Worm (Caenorhabditis elegans) whole organism, L4 larva: ENCODE data around the gene ZK430.5.
A peak's percentile ranks its signal among the peaks of the same experiment; 100 is the strongest.

Experiments
- F10B5.3 ChIP-seq: sonication (generic microtip); optimal IDR thresholded peaks from 2 replicates; lab custom pipeline; 2016; ENCODE audit warnings: mild to moderate bottlenecking, missing genetic modification characterization, missing compliant biosample characterization
- F44E2.7 ChIP-seq: fragments of 200-800 bp; sonication (Bioruptor generic); IDR thresholded peaks from 2 replicates; pipeline ENCODE4 v2.1.2; 2022; ENCODE audit warnings: missing genetic modification characterization, missing compliant biosample characterization
- R02D3.7 ChIP-seq: fragments of 150-350 bp; sonication (generic microtip); optimal IDR thresholded peaks from 3 replicates; lab custom pipeline; 2014; ENCODE audit warnings: missing biosample characterization, missing genetic modification characterization
- Y105C5A.15 ChIP-seq: fragments of 200-800 bp; sonication (Bioruptor generic); IDR thresholded peaks from 2 replicates; pipeline ENCODE4 v1.3.6; 2022; ENCODE audit warnings: missing genetic modification characterization, missing compliant biosample characterization
- Y48G9A.11 ChIP-seq: fragments of 200-800 bp; sonication (Bioruptor generic); IDR thresholded peaks from 2 replicates; pipeline ENCODE4 v1.3.6; 2022; ENCODE audit warnings: missing genetic modification reagents, missing genetic modification characterization, missing compliant biosample characterization
- ZK546.5 ChIP-seq, 2 experiments: sonication (generic microtip); optimal IDR thresholded peaks; 2 replicates each; lab custom pipeline; 2017; ENCODE audit warnings: missing biosample characterization in 2 of 2, missing genetic modification characterization in 2 of 2
- aha-1 ChIP-seq: fragments of 150-350 bp; peaks from one replicate; lab custom pipeline; 2014; ENCODE audit warnings: missing biosample characterization, missing genetic modification characterization
- ceh-44 ChIP-seq: fragments of 200-800 bp; sonication (Bioruptor generic); IDR thresholded peaks from 2 replicates; pipeline ENCODE4 v1.3.6; 2022; ENCODE audit warnings: missing genetic modification reagents, missing genetic modification characterization, missing compliant biosample characterization
- ceh-82 ChIP-seq: sonication (generic microtip); optimal IDR thresholded peaks from 2 replicates; lab custom pipeline; 2017; ENCODE audit warnings: missing biosample characterization, missing genetic modification characterization
- ces-1 ChIP-seq: fragments of 150-350 bp; sonication (generic microtip); optimal IDR thresholded peaks from 4 replicates; lab custom pipeline; 2014; ENCODE audit warnings: missing biosample characterization, missing genetic modification reagents, missing genetic modification characterization
- cey-2 ChIP-seq: sonication (generic microtip); optimal IDR thresholded peaks from 3 replicates; lab custom pipeline; 2017; ENCODE audit warnings: missing genetic modification characterization, mild to moderate bottlenecking, missing compliant biosample characterization, antibody characterized with exemption, borderline replicate concordance; ENCODE audit not compliant: insufficient read depth
- ctbp-1 ChIP-seq: fragments of 200-800 bp; sonication (Bioruptor generic); IDR thresholded peaks from 2 replicates; pipeline ENCODE4 v1.3.6; 2022; ENCODE audit warnings: missing genetic modification reagents, missing genetic modification characterization, missing compliant biosample characterization
- daf-16 ChIP-seq, 3 experiments: sonication (generic microtip); optimal IDR thresholded peaks; 2 replicates each; lab custom pipeline; 2016 to 2017; ENCODE audit warnings: missing genetic modification characterization in 3 of 3, missing genetic modification reagents in 3 of 3, mild to moderate bottlenecking in 2 of 3, missing compliant biosample characterization in 2 of 3, missing biosample characterization in 1 of 3, moderate library complexity in 1 of 3
- dmd-9 ChIP-seq: fragments of 200-800 bp; sonication (Bioruptor generic); IDR thresholded peaks from 2 replicates; pipeline ENCODE4 v1.3.6; 2022; ENCODE audit warnings: missing genetic modification reagents, missing genetic modification characterization, missing compliant biosample characterization
- dpl-1 ChIP-seq: fragments of 150-350 bp; optimal IDR thresholded peaks from 2 replicates; lab custom pipeline; 2014; ENCODE audit warnings: missing biosample characterization, missing genetic modification reagents, missing genetic modification characterization
- dve-1 ChIP-seq: sonication (generic microtip); optimal IDR thresholded peaks from 2 replicates; lab custom pipeline; 2017; ENCODE audit warnings: antibody characterized with exemption, mild to moderate bottlenecking, missing genetic modification characterization, missing compliant biosample characterization; ENCODE audit not compliant: insufficient read depth
- hmg-1.1 ChIP-seq: fragments of 200-800 bp; sonication (Bioruptor generic); IDR thresholded peaks from 2 replicates; pipeline ENCODE4 v1.3.6; 2022; ENCODE audit warnings: missing genetic modification reagents, missing genetic modification characterization, missing compliant biosample characterization
- jun-1 ChIP-seq: fragments of 150-350 bp; optimal IDR thresholded peaks from 2 replicates; lab custom pipeline; 2014; ENCODE audit warnings: missing biosample characterization, missing genetic modification reagents, missing genetic modification characterization
- lim-7 ChIP-seq: fragments of 200-800 bp; sonication (Bioruptor generic); IDR thresholded peaks from 2 replicates; pipeline ENCODE4 v1.3.6; 2022; ENCODE audit warnings: missing genetic modification characterization, missing compliant biosample characterization
- lin-29 ChIP-seq: fragments of 200-800 bp; sonication (Bioruptor generic); IDR thresholded peaks from 2 replicates; pipeline ENCODE4 v1.3.6; 2022; ENCODE audit warnings: missing genetic modification reagents, missing genetic modification characterization, missing compliant biosample characterization
- lin-38 ChIP-seq: fragments of 200-800 bp; sonication (Bioruptor generic); IDR thresholded peaks from 2 replicates; pipeline ENCODE4 v1.3.6; 2022; ENCODE audit warnings: missing genetic modification reagents, missing genetic modification characterization, missing compliant biosample characterization
- lin-39 ChIP-seq: fragments of 150-350 bp; optimal IDR thresholded peaks from 2 replicates; lab custom pipeline; 2014; ENCODE audit warnings: missing biosample characterization, missing genetic modification reagents, missing genetic modification characterization
- lsy-2 ChIP-seq, 2 experiments: fragments of 150-350 bp in 1 of 2; sonication (generic microtip) in 1 of 2; optimal IDR thresholded peaks; 2 replicates each; lab custom pipeline; 2014 to 2017; ENCODE audit warnings: missing biosample characterization in 2 of 2, missing genetic modification characterization in 2 of 2
- nhr-28 ChIP-seq: fragments of 150-350 bp; optimal IDR thresholded peaks from 2 replicates; lab custom pipeline; 2014; ENCODE audit warnings: missing biosample characterization, missing genetic modification characterization
- nhr-41 ChIP-seq: fragments of 200-800 bp; sonication (Bioruptor generic); IDR thresholded peaks from 2 replicates; pipeline ENCODE4 v1.3.6; 2022; ENCODE audit warnings: missing genetic modification reagents, missing genetic modification characterization, missing compliant biosample characterization
- set-16 ChIP-seq: fragments of 200-800 bp; sonication (Bioruptor generic); IDR thresholded peaks from 2 replicates; pipeline ENCODE4 v1.3.6; 2022; ENCODE audit warnings: missing genetic modification reagents, missing genetic modification characterization, missing compliant biosample characterization
- skn-1 ChIP-seq: fragments of 150-350 bp; optimal IDR thresholded peaks from 2 replicates; lab custom pipeline; 2014; ENCODE audit warnings: missing biosample characterization, missing genetic modification characterization
- unc-130 ChIP-seq: sonication (generic microtip); optimal IDR thresholded peaks from 2 replicates; lab custom pipeline; 2016; ENCODE audit warnings: missing genetic modification reagents, missing genetic modification characterization, missing compliant biosample characterization
- unc-62 ChIP-seq, 3 experiments: fragments of 150-350 bp in 1 of 3; sonication (generic microtip); optimal IDR thresholded peaks in 2 of 3; peaks in 1 of 3; 1 replicate in 1 of 3; 2 replicates in 2 of 3; lab custom pipeline; 2014 to 2017; ENCODE audit warnings: missing biosample characterization in 3 of 3, missing genetic modification characterization in 3 of 3, missing genetic modification reagents in 3 of 3, missing genotype in 1 of 3
- ztf-11 ChIP-seq: fragments of 150-350 bp; optimal IDR thresholded peaks from 2 replicates; lab custom pipeline; 2014; ENCODE audit warnings: missing biosample characterization, missing genetic modification characterization
- ztf-7 ChIP-seq: fragments of 150-350 bp; optimal IDR thresholded peaks from 2 replicates; lab custom pipeline; 2014; ENCODE audit warnings: missing biosample characterization, missing genetic modification characterization

The ZK430.5 gene

DNA sequence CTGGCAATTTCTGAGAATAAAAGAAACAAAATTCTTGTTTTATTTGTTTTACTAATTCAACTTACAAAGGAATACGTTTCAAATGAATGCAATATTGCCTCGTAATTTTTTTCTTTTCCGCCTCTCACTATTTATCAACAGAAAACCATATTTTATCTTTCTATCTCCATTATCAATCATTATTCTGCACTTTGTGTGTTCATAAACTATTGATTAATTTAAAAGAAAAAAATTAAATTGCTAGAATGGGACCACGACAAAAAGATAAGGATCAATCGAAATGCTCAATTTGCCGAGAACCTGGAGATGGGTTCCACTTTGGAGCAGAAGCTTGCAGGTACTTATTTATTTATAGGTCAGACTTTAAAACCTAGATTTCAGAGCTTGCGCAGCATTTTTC is 29.7 kb downstream of the ZK430.5 start, which contains the start of gene nhr-273:
Gene nhr-273 (plus strand): TSS at position 167 of the 400 bp plus-strand sequence.
- no peak for TF ChIP-seq F10B5.3 (tag; lab: Kevin White, UChicago)
- TF ChIP-seq Y105C5A.15 (GFP tag; lab: Robert Waterston, UW) = no peak
- peak; percentile 66 for TF ChIP-seq nhr-28 (tag; lab: Kevin White, UChicago)
- no peak for TF ChIP-seq daf-16 (GFP tag; optimal IDR thresholded peaks at IDR 0.05; lab: Kevin White, UChicago)
- peak; percentile 38 for TF ChIP-seq daf-16 (tag; optimal IDR thresholded peaks at IDR 0.05; lab: Kevin White, UChicago)
- TF ChIP-seq lin-38 (GFP tag; lab: Robert Waterston, UW) = no peak
- peak; percentile 21 for TF ChIP-seq dve-1 (tag; lab: Kevin White, UChicago)

DNA sequence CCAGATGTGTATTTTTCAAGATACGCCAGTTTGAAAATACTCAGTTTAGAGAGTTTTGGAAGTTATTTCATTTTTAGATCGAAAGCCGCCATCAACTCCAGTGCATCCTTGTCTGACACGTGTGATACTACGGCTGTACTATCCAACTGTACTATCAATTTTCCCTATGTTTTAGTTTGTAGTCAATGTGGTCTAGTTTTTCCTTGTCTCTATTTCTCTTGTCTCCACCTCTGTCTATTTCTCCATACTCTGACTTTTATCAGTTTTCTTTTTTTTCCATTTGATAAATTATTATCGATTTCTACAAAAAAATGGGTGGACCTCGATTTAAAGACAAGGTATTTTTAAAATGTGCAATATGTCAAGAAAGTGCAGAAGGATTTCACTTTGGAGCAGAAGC is 33.1 kb downstream of the ZK430.5 start, which contains the start of gene nhr-16:
Gene nhr-16 (plus strand): TSS at position 205 of the 400 bp plus-strand sequence.
- TF ChIP-seq cey-2 = no peak
- TF ChIP-seq nhr-28 (tag; lab: Kevin White, UChicago) = peak; percentile 94
- TF ChIP-seq ctbp-1 (GFP tag; lab: Robert Waterston, UW) = no peak
- TF ChIP-seq ceh-44 = no peak

DNA sequence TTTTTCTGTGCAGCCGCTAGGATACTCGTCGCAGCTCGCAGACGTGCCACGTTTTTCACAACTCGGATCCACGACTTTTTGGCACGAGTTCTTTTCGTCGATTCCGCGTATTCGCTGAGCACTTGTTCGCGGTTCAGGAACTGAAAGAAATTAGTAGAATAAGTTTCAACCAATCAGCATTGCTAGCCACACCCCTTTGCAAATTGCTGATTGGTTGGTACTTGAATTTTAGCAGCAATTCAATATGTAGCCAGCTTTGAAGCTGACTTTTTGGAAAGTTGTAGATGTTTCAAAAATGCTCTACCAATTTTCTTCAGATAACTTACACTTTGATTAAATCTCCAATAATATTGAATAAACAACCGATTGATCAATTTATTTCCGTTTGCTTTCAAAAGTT is 35.8 kb downstream of the ZK430.5 start:
- TF ChIP-seq F44E2.7 (GFP tag; lab: Robert Waterston, UW) (no peak), ceh-82 (tag; lab: Kevin White, UChicago) (no peak), R02D3.7 (no peak), ZK546.5 (tag; optimal IDR thresholded peaks at IDR 0.05; lab: Kevin White, UChicago) (no peak), ztf-11 (tag; lab: Kevin White, UChicago) (no peak), skn-1 (no peak), unc-130 (GFP tag; lab: Kevin White, UChicago) (no peak), dmd-9 (GFP tag; lab: Robert Waterston, UW) (no peak), lsy-2 (tag; optimal IDR thresholded peaks at IDR 0.05; lab: Kevin White, UChicago) (no peak), lin-29 (no peak), ctbp-1 (GFP tag; lab: Robert Waterston, UW) (no peak)

DNA sequence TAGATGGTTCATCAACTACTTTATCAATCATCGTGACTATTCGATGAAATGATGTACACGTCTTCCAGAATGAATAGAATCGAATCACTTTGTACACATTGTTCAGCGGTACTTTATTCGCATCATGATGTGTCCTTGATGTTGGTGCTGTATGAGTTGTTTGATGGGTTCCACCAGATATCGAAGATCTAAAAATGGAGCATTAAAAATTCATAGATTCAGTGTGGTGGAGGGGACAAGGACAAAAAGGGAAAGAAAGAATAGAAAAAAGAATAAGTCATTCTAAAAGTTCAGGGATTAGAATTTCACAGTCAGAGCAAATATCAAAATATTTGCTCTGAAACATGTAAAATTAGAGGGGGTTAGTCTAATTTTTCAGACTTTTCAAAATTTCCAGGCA is 39.4 kb downstream of the ZK430.5 start:
- peak in 1 of 2 experiments; percentile 74 for TF ChIP-seq unc-62 (GFP tag; optimal IDR thresholded peaks at IDR 0.05 in 1 of 2; lab: Kevin White, UChicago)
- no peak for TF ChIP-seq unc-62 (tag; optimal IDR thresholded peaks at IDR 0.05; lab: Kevin White, UChicago)
- peak; percentile 93 for TF ChIP-seq aha-1 (tag; lab: Kevin White, UChicago)
- TF ChIP-seq nhr-41 = no peak
- TF ChIP-seq, all 104 proteins: peak for 2

DNA sequence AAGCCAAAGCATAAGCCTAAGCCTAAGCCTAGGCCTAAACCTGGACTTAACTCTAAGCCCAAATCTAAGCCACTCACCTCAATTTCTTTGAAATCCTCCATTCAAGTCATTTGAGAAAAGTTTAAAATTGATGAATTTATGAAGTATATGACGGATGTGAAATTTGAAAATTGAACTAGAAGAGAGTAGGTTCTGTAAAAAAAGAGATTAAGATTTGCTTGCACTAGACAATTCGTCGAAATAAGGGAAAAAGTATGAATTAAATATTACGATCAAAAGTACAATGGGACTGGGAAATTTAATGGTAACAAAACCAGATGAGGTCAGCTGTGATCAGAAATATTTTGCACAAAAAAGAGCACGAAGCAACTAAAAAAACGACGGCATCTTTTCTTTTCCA is 47.6 kb downstream of the ZK430.5 start, which contains the start of gene twk-2:
Gene twk-2 (minus strand): TSS at position 101 of the 400 bp plus-strand sequence.
- TF ChIP-seq ces-1 (GFP tag; lab: Kevin White, UChicago) (no peak), lin-39 (no peak), jun-1 (tag; lab: Kevin White, UChicago) (no peak)

DNA sequence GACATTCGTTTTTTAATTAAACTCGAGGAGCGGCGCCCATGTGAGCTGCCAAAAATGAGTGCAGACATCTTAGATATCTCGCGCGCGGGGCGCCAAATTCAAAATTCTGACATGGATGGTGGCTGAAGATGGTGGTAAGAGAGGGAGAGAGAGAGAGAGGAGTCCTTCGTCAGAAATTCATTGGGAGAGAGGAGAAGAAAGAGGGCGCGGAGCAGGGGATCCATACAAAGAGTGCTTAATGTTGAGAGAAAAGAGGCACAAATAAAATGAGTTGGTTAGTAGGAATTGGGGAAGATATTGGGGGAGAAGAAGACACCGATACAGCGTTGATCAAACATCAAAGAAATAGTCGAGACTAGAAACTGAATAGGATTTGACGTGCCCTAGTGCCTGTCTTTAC is 48.0 kb downstream of the ZK430.5 start:
- TF ChIP-seq set-16 (GFP tag; lab: Robert Waterston, UW) (0 out of 2 replicates have a peak, but pooled peaks have one; percentile 20), lim-7 (no peak), daf-16 (GFP tag; optimal IDR thresholded peaks at IDR 0.05; lab: Kevin White, UChicago) (no peak), daf-16 (tag; optimal IDR thresholded peaks at IDR 0.05; lab: Kevin White, UChicago) (no peak), hmg-1.1 (no peak), dpl-1 (GFP tag; lab: Kevin White, UChicago) (peak; percentile 16), ztf-7 (tag; lab: Kevin White, UChicago) (no peak), Y105C5A.15 (GFP tag; lab: Robert Waterston, UW) (no peak), Y48G9A.11 (GFP tag; lab: Robert Waterston, UW) (no peak)
